Fruit fly (Drosophila melanogaster): ENCODE results near the gene Eip78C.

Eip78C gene

dm6 chr3L:21304400-21304799 lies 78.0 kb downstream of the Eip78C start, which contains the start of the genes CG11309 and CG7632 (continued):
- TF ChIP-seq nau (GFP tag; optimal IDR thresholded peaks at IDR 0.05) (peak; percentile 99), phol (tag; optimal IDR thresholded peaks at IDR 0.05) (peak; percentile 99), D19B (GFP tag; optimal IDR thresholded peaks at IDR 0.05) (peak; percentile 95), abd-A (tag; optimal IDR thresholded peaks at IDR 0.05) (peak; percentile 99), Neu2 (GFP tag; optimal IDR thresholded peaks at IDR 0.05; ENCODE audit: borderline replicate concordance) (peak; percentile 96), oc (tag; optimal IDR thresholded peaks at IDR 0.05) (peak; percentile 99), gcm2 (GFP tag; optimal IDR thresholded peaks at IDR 0.05) (peak; percentile 96), B-H1 (GFP tag; IDR thresholded peaks at IDR 0.05) (peak; percentile 96), mam (GFP tag; optimal IDR thresholded peaks at IDR 0.05) (peak; percentile 98), CG7271 (tag; optimal IDR thresholded peaks at IDR 0.05) (peak; percentile 100), lov (optimal IDR thresholded peaks at IDR 0.05) (no peak), lov (GFP tag; IDR thresholded peaks at IDR 0.05) (peak; percentile 99), vfl (GFP tag; optimal IDR thresholded peaks at IDR 0.05) (peak; percentile 98), chm (GFP tag; IDR thresholded peaks at IDR 0.05) (peak; percentile 100), ind (GFP tag; optimal IDR thresholded peaks at IDR 0.05) (peak; percentile 98), Side (GFP tag; optimal IDR thresholded peaks at IDR 0.05) (peak; percentile 99), CG6689 (GFP tag; IDR thresholded peaks at IDR 0.05) (peak; percentile 98), CG42726 (GFP tag; IDR thresholded peaks at IDR 0.05; ENCODE audit: partially characterized antibody) (no peak), CG9727 (GFP tag; optimal IDR thresholded peaks at IDR 0.05) (peak; percentile 100), Atf3 (GFP tag; optimal IDR thresholded peaks at IDR 0.05) (peak; percentile 97), Antp (GFP tag; optimal IDR thresholded peaks at IDR 0.05) (peak; percentile 97), NK7.1 (GFP tag; optimal IDR thresholded peaks at IDR 0.05) (peak; percentile 99), CG14667 (GFP tag; IDR thresholded peaks at IDR 0.05) (peak; percentile 89), CG17328 (GFP tag; IDR thresholded peaks at IDR 0.05) (peak; percentile 99), Deaf1 (tag; optimal IDR thresholded peaks at IDR 0.05) (peak; percentile 92), unpg (GFP tag; optimal IDR thresholded peaks at IDR 0.05) (peak; percentile 100), Oaz (GFP tag; IDR thresholded peaks at IDR 0.05) (peak; percentile 97), CG4404 (GFP tag; IDR thresholded peaks at IDR 0.05) (peak; percentile 83), prd (optimal IDR thresholded peaks at IDR 0.05) (no peak), prd (GFP tag; IDR thresholded peaks at IDR 0.05) (peak; percentile 97), CG2116 (GFP tag; optimal IDR thresholded peaks at IDR 0.05) (peak; percentile 93), CG11247 (GFP tag; IDR thresholded peaks at IDR 0.05) (peak; percentile 97), repo (GFP tag; optimal IDR thresholded peaks at IDR 0.05) (peak; percentile 98), disco-r (GFP tag; optimal IDR thresholded peaks at IDR 0.05) (peak; percentile 97), Dip3 (GFP tag; optimal IDR thresholded peaks at IDR 0.05) (peak; percentile 98), fd102C (GFP tag; optimal IDR thresholded peaks at IDR 0.05) (peak; percentile 98), fd96Cb (tag; optimal IDR thresholded peaks at IDR 0.05) (peak; percentile 99), CG9609 (GFP tag; optimal IDR thresholded peaks at IDR 0.05) (peak; percentile 98), CG30431 (GFP tag; optimal IDR thresholded peaks at IDR 0.05) (peak; percentile 94), PHDP (tag; optimal IDR thresholded peaks at IDR 0.05) (peak; percentile 100), Max (GFP tag; optimal IDR thresholded peaks at IDR 0.05) (peak; percentile 99), croc (GFP tag; conservative IDR thresholded peaks at IDR 0.05) (peak; percentile 96), CG8478 (optimal IDR thresholded peaks at IDR 0.05) (no peak), Chrac-16 (GFP tag; optimal IDR thresholded peaks at IDR 0.05) (peak; percentile 98), row (GFP tag; IDR thresholded peaks at IDR 0.05) (peak; percentile 99), jumu (GFP tag; optimal IDR thresholded peaks at IDR 0.05) (peak; percentile 97), CG18619 (GFP tag; optimal IDR thresholded peaks at IDR 0.05) (peak; percentile 99), CG17912 (GFP tag; optimal IDR thresholded peaks at IDR 0.05) (peak; percentile 99), CG14710 (tag; optimal IDR thresholded peaks at IDR 0.05) (peak; percentile 99), Lhr (GFP tag; optimal IDR thresholded peaks at IDR 0.05) (peak; percentile 98), HLHmδ (GFP tag; optimal IDR thresholded peaks at IDR 0.05) (peak; percentile 18), CG3838 (GFP tag; optimal IDR thresholded peaks at IDR 0.05) (peak; percentile 96)

Data from whole organism, embryonic.